Worm (Caenorhabditis elegans): ENCODE data around the gene F54D10.5.

ce11 chrII:3803219-3803618 is 4.8 kb downstream of the F54D10.5 start, which contains the start of gene ins-32:
- no peak for TF ChIP-seq ztf-11 (tag; optimal IDR thresholded peaks at IDR 0.05)
- no peak for TF ChIP-seq jun-1 (tag; optimal IDR thresholded peaks at IDR 0.05)
- no peak for TF ChIP-seq spr-1 (tag; optimal IDR thresholded peaks at IDR 0.05)
- TF ChIP-seq nhr-77 (tag; optimal IDR thresholded peaks at IDR 0.05): no peak
- no peak for TF ChIP-seq attf-4 (tag; optimal IDR thresholded peaks at IDR 0.05)
- TF ChIP-seq pha-4 (GFP tag; IDR thresholded peaks at IDR 0.05): no peak
- no peak for TF ChIP-seq pha-4 (tag; optimal IDR thresholded peaks at IDR 0.05)
- TF ChIP-seq fkh-10 (GFP tag; optimal IDR thresholded peaks at IDR 0.05): no peak
- TF ChIP-seq lin-39 (tag; optimal IDR thresholded peaks at IDR 0.05): no peak
- no peak for TF ChIP-seq vab-7 (GFP tag; IDR thresholded peaks at IDR 0.05)
- no peak for TF ChIP-seq ceh-82 (tag; optimal IDR thresholded peaks at IDR 0.05)
- no peak for TF ChIP-seq ZK546.5 (tag; optimal IDR thresholded peaks at IDR 0.05)
- no peak for TF ChIP-seq fos-1 (tag; optimal IDR thresholded peaks at IDR 0.05)
- no peak for TF ChIP-seq zfp-3 (GFP tag; conservative IDR thresholded peaks at IDR 0.05)
